Fruit fly (Drosophila melanogaster) whole organism, wandering third instar larva: ENCODE results near the gene a5.

Experiments used
- Abd-B ChIP-seq: fragments of >200 bp; optimal IDR thresholded peaks from 2 replicates; lab custom pipeline; 2017; ENCODE audit warnings: missing biosample characterization, missing genetic modification characterization
- Sp1 ChIP-seq: fragments of 200-800 bp; sonication (Bioruptor generic); optimal IDR thresholded peaks from 3 replicates; lab custom pipeline; 2019; ENCODE audit warnings: missing biosample characterization, mild to moderate bottlenecking, missing genetic modification characterization, moderate library complexity
- Vsx2 ChIP-seq: fragments of 200-300, 225-300 bp; sonication (Bioruptor generic); optimal IDR thresholded peaks from 2 replicates; lab custom pipeline; 2018; ENCODE audit warnings: missing biosample characterization, missing genetic modification characterization; ENCODE audit not compliant: partially characterized antibody
- br ChIP-seq: fragments of 200-800 bp; sonication (Bioruptor generic); optimal IDR thresholded peaks from 2 replicates; lab custom pipeline; 2016; ENCODE audit warnings: missing biosample characterization, missing genetic modification characterization
- brk ChIP-seq: fragments of 200-800 bp; sonication (Bioruptor generic); optimal IDR thresholded peaks from 2 replicates; lab custom pipeline; 2016; ENCODE audit warnings: missing biosample characterization, mild to moderate bottlenecking, missing genetic modification characterization
- dl ChIP-seq, 2 experiments: fragments of 175-275, 200-275 bp in 1 of 2; fragments of 200-275 bp in 1 of 2; sonication (Bioruptor generic); optimal IDR thresholded peaks; lab custom pipeline; 2018; ENCODE audit warnings: mild to moderate bottlenecking in 2 of 2, missing biosample characterization in 2 of 2, missing genetic modification characterization in 2 of 2, moderate library complexity in 2 of 2; ENCODE audit not compliant: partially characterized antibody in 2 of 2, insufficient read depth in 1 of 2
- dsf ChIP-seq: sonication (Bioruptor generic); optimal IDR thresholded peaks from 2 replicates; lab custom pipeline; 2016; ENCODE audit warnings: missing biosample characterization, missing genetic modification characterization, borderline replicate concordance
- ey ChIP-seq: fragments of 200-800 bp; sonication (Bioruptor generic); optimal IDR thresholded peaks from 2 replicates; lab custom pipeline; 2016; ENCODE audit warnings: missing biosample characterization, missing genetic modification characterization
- pan ChIP-seq: fragments of >200 bp; optimal IDR thresholded peaks from 2 replicates; lab custom pipeline; 2017
- psq ChIP-seq: fragments of 200-800 bp; sonication (Bioruptor generic); optimal IDR thresholded peaks from 3 replicates; lab custom pipeline; 2017; ENCODE audit warnings: missing biosample characterization, mild to moderate bottlenecking, missing genetic modification characterization, moderate library complexity

dm6 chr2L:1354009-1354408, 25.0 kb downstream of the a5 start, which contains the start of gene CG5561:
- TF ChIP-seq psq, result no peak
- no peak for TF ChIP-seq br (GFP tag; lab: Kevin White, UChicago)
- no peak for TF ChIP-seq Sp1 (GFP tag; lab: Kevin White, UChicago)
- no peak for TF ChIP-seq dl (GFP tag; optimal IDR thresholded peaks at IDR 0.05; lab: Kevin White, UChicago; ENCODE audit: insufficient read depth in 1 of 2, partially characterized antibody in 2 of 2)
- no peak for TF ChIP-seq ey (GFP tag; lab: Kevin White, UChicago)
- TF ChIP-seq Abd-B (GFP tag; lab: Kevin White, UChicago), result no peak
- TF ChIP-seq pan, result no peak
- TF ChIP-seq Vsx2 (GFP tag; lab: Kevin White, UChicago), result no peak
- no peak for TF ChIP-seq dsf (GFP tag; lab: Kevin White, UChicago)
- no peak for TF ChIP-seq brk (GFP tag; lab: Kevin White, UChicago)
